Fruit fly (Drosophila melanogaster): ENCODE measurements around the gene CG31624.

CG31624 gene

DNA sequence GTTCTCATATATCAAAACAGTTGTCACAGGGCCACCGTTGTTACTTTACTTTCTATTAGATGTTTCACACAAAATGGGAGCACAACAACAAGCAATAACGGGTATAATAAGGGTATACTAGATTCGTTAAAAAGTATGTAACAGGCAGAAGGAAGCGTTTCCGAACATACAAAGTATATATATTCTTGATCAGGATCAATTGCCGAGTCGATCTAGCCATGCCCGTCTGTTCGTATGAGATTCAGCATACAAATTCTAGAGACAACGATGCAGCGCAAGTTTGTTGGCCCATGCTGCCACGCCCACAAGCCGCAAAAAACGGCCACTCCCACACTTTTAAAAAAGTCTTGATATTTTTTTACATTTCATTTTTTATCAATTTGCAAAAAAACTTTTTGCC, at the start of gene CG31624:
Gene CG31624 (minus strand): TSS at position 101 of the 400 bp plus-strand sequence.
- TF ChIP-seq CG33017 (tag; optimal IDR thresholded peaks at IDR 0.05) (no peak), cic (GFP tag; optimal IDR thresholded peaks at IDR 0.05) (no peak), CG14711 (tag; optimal IDR thresholded peaks at IDR 0.05) (no peak), CG11617 (GFP tag; optimal IDR thresholded peaks at IDR 0.05) (no peak), ovo (GFP tag; optimal IDR thresholded peaks at IDR 0.05) (no peak), Mnt (GFP tag; optimal IDR thresholded peaks at IDR 0.05) (no peak), CG7045 (GFP tag; optimal IDR thresholded peaks at IDR 0.05) (no peak), CG7101 (tag; optimal IDR thresholded peaks at IDR 0.05) (no peak), pad (GFP tag; optimal IDR thresholded peaks at IDR 0.05) (no peak), toe (GFP tag; optimal IDR thresholded peaks at IDR 0.05) (no peak), CG5204 (GFP tag; optimal IDR thresholded peaks at IDR 0.05) (no peak), cnc (optimal IDR thresholded peaks at IDR 0.05) (no peak), CG1620 (GFP tag; optimal IDR thresholded peaks at IDR 0.05) (no peak), kay (GFP tag; ENCODE audit: borderline replicate concordance) (no peak), Clk (GFP tag; optimal IDR thresholded peaks at IDR 0.05) (no peak), CG12768 (GFP tag; optimal IDR thresholded peaks at IDR 0.05) (no peak), tj (GFP tag; optimal IDR thresholded peaks at IDR 0.05) (no peak), bab1 (GFP tag; optimal IDR thresholded peaks at IDR 0.05) (no peak), Hr96 (GFP tag; optimal IDR thresholded peaks at IDR 0.05) (no peak), Crg-1 (GFP tag; optimal IDR thresholded peaks at IDR 0.05) (no peak)

DNA sequence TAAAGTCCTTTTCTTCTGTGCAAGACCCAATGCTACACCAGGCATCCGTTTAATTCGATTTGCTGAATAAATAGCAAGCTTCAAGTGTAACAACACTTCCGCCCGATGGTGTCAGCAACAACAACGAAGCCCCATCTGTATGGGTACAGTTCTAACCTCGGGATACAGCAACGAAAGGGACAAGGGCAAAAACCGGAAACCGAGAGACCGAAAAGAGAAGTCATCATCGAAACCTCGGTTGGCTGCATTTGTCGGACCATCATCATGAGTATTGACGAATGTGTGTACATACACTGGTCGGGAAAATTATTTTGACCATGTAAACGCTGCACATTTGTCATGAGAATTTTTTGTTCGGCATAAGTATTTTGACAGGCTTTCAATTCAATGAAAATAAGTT, 48.7 kb upstream of the CG31624 start:
- TF ChIP-seq CG7045 (GFP tag; optimal IDR thresholded peaks at IDR 0.05): no peak
- no peak for TF ChIP-seq CG12768 (GFP tag; optimal IDR thresholded peaks at IDR 0.05)
- no peak for TF ChIP-seq CG11617 (GFP tag; optimal IDR thresholded peaks at IDR 0.05)
- TF ChIP-seq ovo (GFP tag; optimal IDR thresholded peaks at IDR 0.05): no peak
- no peak for TF ChIP-seq Mnt (GFP tag; optimal IDR thresholded peaks at IDR 0.05)
- TF ChIP-seq CG1620 (GFP tag; optimal IDR thresholded peaks at IDR 0.05): no peak
- no peak for TF ChIP-seq Crg-1 (GFP tag; optimal IDR thresholded peaks at IDR 0.05)
- TF ChIP-seq tj (GFP tag; optimal IDR thresholded peaks at IDR 0.05): no peak
- no peak for TF ChIP-seq cic (GFP tag; optimal IDR thresholded peaks at IDR 0.05)
- no peak for TF ChIP-seq cnc (optimal IDR thresholded peaks at IDR 0.05)
- no peak for TF ChIP-seq pad (GFP tag; optimal IDR thresholded peaks at IDR 0.05)
- no peak for TF ChIP-seq kay (GFP tag; ENCODE audit: borderline replicate concordance)
- no peak for TF ChIP-seq bab1 (GFP tag; optimal IDR thresholded peaks at IDR 0.05)

DNA sequence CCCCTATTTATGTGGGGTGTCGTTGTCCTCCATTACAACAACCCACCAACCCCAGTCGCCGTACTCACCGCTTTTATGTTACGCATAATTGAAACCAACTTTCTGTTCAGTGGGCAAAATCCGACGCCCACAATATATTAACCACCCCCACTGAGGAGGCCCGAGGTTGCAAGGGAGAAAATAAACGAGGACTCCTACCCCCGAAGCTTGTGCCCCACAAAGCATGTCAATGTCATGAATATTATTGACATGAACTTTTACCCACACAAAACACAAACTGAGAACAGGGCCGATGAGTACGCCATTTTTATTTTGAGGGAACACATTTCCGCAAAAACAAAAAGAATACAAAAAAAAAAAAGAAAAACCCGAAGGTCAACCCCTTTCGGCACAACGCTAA, 47.8 kb upstream of the CG31624 start:
- no peak for TF ChIP-seq pad (GFP tag; optimal IDR thresholded peaks at IDR 0.05)
- TF ChIP-seq Mnt (GFP tag; optimal IDR thresholded peaks at IDR 0.05): no peak

DNA sequence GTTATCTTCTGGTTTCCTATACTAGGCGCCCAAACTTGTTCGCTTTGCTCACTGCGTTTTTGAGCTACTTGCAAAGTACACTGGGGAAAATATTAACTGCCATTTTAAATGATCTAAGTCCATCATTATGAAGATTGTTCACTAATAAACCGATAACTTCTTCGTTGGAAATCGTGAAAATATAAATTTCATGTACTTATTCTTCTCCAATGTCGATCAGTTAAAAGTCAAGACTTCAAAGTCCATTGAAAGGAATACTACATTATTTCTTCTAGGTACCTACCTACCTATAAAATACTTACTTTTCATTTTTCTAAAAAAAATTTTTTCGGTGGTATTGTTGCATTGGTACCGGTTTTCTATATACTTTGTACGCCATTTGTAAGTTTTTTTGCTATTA, 46.5 kb upstream of the CG31624 start:
- TF ChIP-seq cic (GFP tag; optimal IDR thresholded peaks at IDR 0.05) (no peak), kay (GFP tag; ENCODE audit: borderline replicate concordance) (no peak), Clk (GFP tag; optimal IDR thresholded peaks at IDR 0.05) (no peak), pad (GFP tag; optimal IDR thresholded peaks at IDR 0.05) (no peak), bab1 (GFP tag; optimal IDR thresholded peaks at IDR 0.05) (no peak), Mnt (GFP tag; optimal IDR thresholded peaks at IDR 0.05) (no peak), CG5204 (GFP tag; optimal IDR thresholded peaks at IDR 0.05) (no peak), cnc (optimal IDR thresholded peaks at IDR 0.05) (no peak), CG1620 (GFP tag; optimal IDR thresholded peaks at IDR 0.05) (no peak), Crg-1 (GFP tag; optimal IDR thresholded peaks at IDR 0.05) (no peak), tj (GFP tag; optimal IDR thresholded peaks at IDR 0.05) (no peak), toe (GFP tag; optimal IDR thresholded peaks at IDR 0.05) (no peak), CG12768 (GFP tag; optimal IDR thresholded peaks at IDR 0.05) (no peak), CG7045 (GFP tag; optimal IDR thresholded peaks at IDR 0.05) (no peak), CG7101 (tag; optimal IDR thresholded peaks at IDR 0.05) (no peak)

DNA sequence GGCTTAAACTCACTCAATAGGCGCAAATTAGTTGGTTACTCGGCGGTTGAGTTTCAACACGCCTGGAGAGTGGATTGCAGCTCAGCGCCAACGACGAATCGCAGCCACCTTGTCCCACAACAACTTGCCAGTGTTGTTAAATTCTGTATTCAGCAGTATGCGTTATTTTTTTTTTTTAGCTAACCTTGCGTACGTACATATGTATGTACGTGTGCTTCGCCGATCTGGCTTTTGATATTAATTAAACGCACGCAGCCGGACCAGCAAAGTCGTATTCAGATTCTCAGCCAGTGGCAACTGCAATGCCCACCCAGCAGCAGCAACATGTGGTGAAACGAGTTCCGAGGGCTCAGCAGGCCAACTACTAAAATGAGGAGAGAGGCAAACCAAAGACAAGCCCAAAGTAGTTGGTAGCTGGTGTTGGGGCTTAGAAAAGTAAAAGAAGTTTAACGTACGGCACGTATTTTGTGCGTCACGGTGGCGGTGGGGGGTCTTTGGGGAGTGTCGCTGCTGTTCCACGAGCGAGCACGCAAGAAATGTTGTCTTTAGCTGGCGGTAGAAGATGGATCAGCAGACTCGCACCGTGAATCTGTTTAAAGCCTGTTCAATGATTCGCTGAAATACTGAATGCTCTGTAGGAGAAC, 45.0 kb upstream of the CG31624 start:
- TF ChIP-seq CG33017 (tag; optimal IDR thresholded peaks at IDR 0.05) (no peak), CG14711 (tag; optimal IDR thresholded peaks at IDR 0.05) (no peak), cic (GFP tag; optimal IDR thresholded peaks at IDR 0.05) (no peak), CG7101 (tag; optimal IDR thresholded peaks at IDR 0.05) (no peak), ovo (GFP tag; optimal IDR thresholded peaks at IDR 0.05) (no peak)

DNA sequence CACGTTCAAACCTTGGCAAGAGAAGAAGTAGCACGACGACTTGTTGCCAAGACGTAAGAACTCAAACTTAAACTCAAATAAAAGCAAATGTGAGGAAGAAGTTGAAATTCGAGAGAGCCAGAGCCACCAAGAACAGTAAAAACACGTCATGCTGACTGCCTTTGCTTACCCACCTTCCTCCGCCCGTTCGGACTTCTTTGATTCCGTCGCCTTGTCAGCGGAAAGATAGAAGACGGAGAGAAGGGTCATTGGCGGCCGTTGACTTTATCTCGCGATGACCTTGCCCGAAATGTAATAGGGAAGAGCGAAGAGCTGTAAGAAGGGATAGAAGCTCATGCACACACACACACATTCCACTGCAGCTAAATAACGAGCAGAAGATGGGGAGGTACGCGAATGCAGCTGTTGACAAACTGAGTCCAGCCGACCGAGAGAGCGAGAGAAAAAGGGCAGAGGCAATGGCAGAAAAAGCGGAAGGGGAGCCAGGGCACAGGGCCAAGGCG, 43.8 kb upstream of the CG31624 start:
- TF ChIP-seq Mnt (GFP tag; optimal IDR thresholded peaks at IDR 0.05) (no peak), CG11617 (GFP tag; optimal IDR thresholded peaks at IDR 0.05) (no peak), CG7045 (GFP tag; optimal IDR thresholded peaks at IDR 0.05) (no peak), cnc (optimal IDR thresholded peaks at IDR 0.05) (no peak), CG1620 (GFP tag; optimal IDR thresholded peaks at IDR 0.05) (no peak), tj (GFP tag; optimal IDR thresholded peaks at IDR 0.05) (peak; percentile 67), Hr96 (GFP tag; optimal IDR thresholded peaks at IDR 0.05) (no peak)

DNA sequence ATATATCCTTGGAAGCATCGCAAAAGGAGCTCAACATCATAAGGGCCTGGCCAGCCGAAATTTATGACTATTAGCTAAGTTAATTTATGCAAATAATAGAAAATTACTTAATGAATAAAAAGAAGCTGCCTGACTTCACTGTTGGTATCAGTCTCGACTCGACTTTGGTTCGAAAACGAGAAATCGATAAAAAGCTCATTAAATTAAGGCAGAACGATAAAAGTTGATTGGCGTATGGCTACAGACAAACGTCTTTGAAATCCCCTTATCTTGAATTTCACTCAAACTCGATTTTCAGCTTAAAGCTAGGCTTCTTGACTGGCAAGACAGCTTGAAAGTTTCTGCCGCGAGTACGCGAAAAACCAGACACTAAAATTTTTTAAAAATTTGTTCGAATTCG, 42.2 kb upstream of the CG31624 start:
- TF ChIP-seq CG11617 (GFP tag; optimal IDR thresholded peaks at IDR 0.05) (no peak), CG14711 (tag; optimal IDR thresholded peaks at IDR 0.05) (no peak)
